Fruit fly (Drosophila melanogaster): Measurements from ENCODE around the gene vkg.

dm6 chr2L:4995010-4995836, 32.8 kb downstream of the vkg start:
- no peak for TF ChIP-seq CG32006 (GFP tag; optimal IDR thresholded peaks at IDR 0.05)
- no peak for TF ChIP-seq dsx (GFP tag; optimal IDR thresholded peaks at IDR 0.05; ENCODE audit: poor library complexity, severe bottlenecking)
- TF ChIP-seq fkh (GFP tag; optimal IDR thresholded peaks at IDR 0.05), result no peak
- no peak for TF ChIP-seq Eip93F (GFP tag; optimal IDR thresholded peaks at IDR 0.05)
- no peak for TF ChIP-seq Sox102F (GFP tag; optimal IDR thresholded peaks at IDR 0.05)
- TF ChIP-seq Hr39 (GFP tag; optimal IDR thresholded peaks at IDR 0.05), result no peak
- no peak for TF ChIP-seq Lpt (GFP tag; optimal IDR thresholded peaks at IDR 0.05)
- TF ChIP-seq CG1621 (tag; optimal IDR thresholded peaks at IDR 0.05), result no peak
- no peak for TF ChIP-seq CG4318 (GFP tag; optimal IDR thresholded peaks at IDR 0.05)
- TF ChIP-seq dac (GFP tag; optimal IDR thresholded peaks at IDR 0.05), result no peak
- no peak for TF ChIP-seq CG10669 (GFP tag; optimal IDR thresholded peaks at IDR 0.05)
- no peak for TF ChIP-seq CG8319 (GFP tag; optimal IDR thresholded peaks at IDR 0.05)
- TF ChIP-seq OdsH (GFP tag; optimal IDR thresholded peaks at IDR 0.05), result no peak
- no peak for TF ChIP-seq CG8119 (GFP tag; IDR thresholded peaks at IDR 0.05)

Measured in whole organism, prepupa.